Worm (Caenorhabditis elegans): ENCODE measurements around the gene pgp-4.
A peak's percentile ranks its signal among the peaks of the same experiment; 100 is the strongest.

- TF ChIP-seq F13H6.1 (tag; optimal IDR thresholded peaks at IDR 0.05) (peak; percentile 8), snpc-4 (tag; optimal IDR thresholded peaks at IDR 0.05) (no peak), crh-2 (tag; optimal IDR thresholded peaks at IDR 0.05) (no peak), skn-1 (tag; optimal IDR thresholded peaks at IDR 0.05) (no peak), nhr-6 (tag; optimal IDR thresholded peaks at IDR 0.05) (no peak), egl-27 (tag; optimal IDR thresholded peaks at IDR 0.05) (no peak), zag-1 (tag; optimal IDR thresholded peaks at IDR 0.05) (no peak), unc-55 (GFP tag; optimal IDR thresholded peaks at IDR 0.05) (no peak), lsy-2 (tag; optimal IDR thresholded peaks at IDR 0.05) (no peak), C34F6.9 (tag; optimal IDR thresholded peaks at IDR 0.05) (no peak), nhr-11 (tag; optimal IDR thresholded peaks at IDR 0.05) (no peak), nhr-23 (tag; optimal IDR thresholded peaks at IDR 0.05) (no peak)
These were observed 12.7 kb upstream of the pgp-4 start for ce11 chrX:11344899-11345298.
